Fruit fly (Drosophila melanogaster): Measurements from ENCODE around the gene Rev1.

Gene Rev1

dm6 chr3L:611639-612611 lies 42.2 kb upstream of the Rev1 start (continued):
- TF ChIP-seq kay (GFP tag; optimal IDR thresholded peaks at IDR 0.05): peak; percentile 43
- TF ChIP-seq CG14965 (GFP tag; optimal IDR thresholded peaks at IDR 0.05; ENCODE audit: borderline replicate concordance): peak; percentile 14
- TF ChIP-seq CG12942 (GFP tag; optimal IDR thresholded peaks at IDR 0.05): peak; percentile 43
- TF ChIP-seq Hr39 (optimal IDR thresholded peaks at IDR 0.05): no peak
- TF ChIP-seq HHEX (GFP tag; optimal IDR thresholded peaks at IDR 0.05): peak; percentile 81
- TF ChIP-seq CG4404 (GFP tag; IDR thresholded peaks at IDR 0.05): peak; percentile 62
- TF ChIP-seq Lpt (GFP tag; optimal IDR thresholded peaks at IDR 0.05): no peak
- TF ChIP-seq Ada2b (GFP tag; IDR thresholded peaks at IDR 0.05): peak; percentile 68
- peak; percentile 64 for TF ChIP-seq CG8944 (GFP tag; optimal IDR thresholded peaks at IDR 0.05)
- peak; percentile 61 for TF ChIP-seq CG4730 (GFP tag; IDR thresholded peaks at IDR 0.05)
- peak; percentile 41 for TF ChIP-seq sd (tag; optimal IDR thresholded peaks at IDR 0.05)
- TF ChIP-seq NFAT (GFP tag; IDR thresholded peaks at IDR 0.05): peak; percentile 72; the same call in 1 of the 2 replicates
- TF ChIP-seq ase (GFP tag; IDR thresholded peaks at IDR 0.05): peak; percentile 58; the same call in 2 of the 3 replicates
- peak; percentile 73 for TF ChIP-seq Aef1 (GFP tag; IDR thresholded peaks at IDR 0.05)
- no peak for TF ChIP-seq Dfd (GFP tag; optimal IDR thresholded peaks at IDR 0.05)
- peak; percentile 7 for TF ChIP-seq CG17829 (tag; optimal IDR thresholded peaks at IDR 0.05)
- no peak for TF ChIP-seq dan (GFP tag; IDR thresholded peaks at IDR 0.05)
- peak; percentile 44 for TF ChIP-seq CG12744 (GFP tag; optimal IDR thresholded peaks at IDR 0.05)
- no peak for TF ChIP-seq fru (optimal IDR thresholded peaks at IDR 0.05)
- TF ChIP-seq gt (GFP tag; IDR thresholded peaks at IDR 0.05): peak; percentile 47; the same call in 1 of the 2 replicates
- no peak for TF ChIP-seq nerfin-2 (GFP tag; IDR thresholded peaks at IDR 0.05; ENCODE audit: partially characterized antibody)
- peak; percentile 79 for TF ChIP-seq odd (GFP tag; optimal IDR thresholded peaks at IDR 0.05)
- peak; percentile 16 for TF ChIP-seq Atf-2 (GFP tag; optimal IDR thresholded peaks at IDR 0.05)
- peak; percentile 76 for TF ChIP-seq CG14050 (GFP tag; IDR thresholded peaks at IDR 0.05)
- peak; percentile 25 for TF ChIP-seq CG2116 (GFP tag; optimal IDR thresholded peaks at IDR 0.05)
- TF ChIP-seq Med (GFP tag): peak; percentile 97
- TF ChIP-seq CG11695 (GFP tag; IDR thresholded peaks at IDR 0.05): peak; percentile 75; the same call in 2 of the 3 replicates
- peak; percentile 41 for TF ChIP-seq CG33213 (GFP tag; optimal IDR thresholded peaks at IDR 0.05)
- peak; percentile 75 for TF ChIP-seq CG2678 (tag; optimal IDR thresholded peaks at IDR 0.05)
- TF ChIP-seq lola (GFP tag; optimal IDR thresholded peaks at IDR 0.05): peak in 1 of 3 experiments; percentile 8
- TF ChIP-seq Neu2 (GFP tag; optimal IDR thresholded peaks at IDR 0.05; ENCODE audit: borderline replicate concordance): no peak
- no peak for TF ChIP-seq Ravus (GFP tag; IDR thresholded peaks at IDR 0.05)
- peak; percentile 77 for TF ChIP-seq CG1603 (tag; optimal IDR thresholded peaks at IDR 0.05)
- TF ChIP-seq Ets97D (GFP tag; optimal IDR thresholded peaks at IDR 0.05): peak; percentile 91
- TF ChIP-seq br (optimal IDR thresholded peaks at IDR 0.05): no peak
- peak; percentile 40; the same call in 1 of the 2 replicates for TF ChIP-seq peb (GFP tag; IDR thresholded peaks at IDR 0.05)
- peak; percentile 73 for TF ChIP-seq bcd (GFP tag; optimal IDR thresholded peaks at IDR 0.05)
- peak; percentile 54 for TF ChIP-seq HLHmδ (GFP tag; optimal IDR thresholded peaks at IDR 0.05)
- no peak for TF ChIP-seq knrl (GFP tag; IDR thresholded peaks at IDR 0.05; ENCODE audit: partially characterized antibody)
- TF ChIP-seq CG1233 (GFP tag; optimal IDR thresholded peaks at IDR 0.05): peak; percentile 80
- TF ChIP-seq kah (GFP tag; optimal IDR thresholded peaks at IDR 0.05): peak; percentile 73
- TF ChIP-seq zf30C (GFP tag; optimal IDR thresholded peaks at IDR 0.05): peak; percentile 10
- peak; percentile 59 for TF ChIP-seq ranshi (GFP tag; IDR thresholded peaks at IDR 0.05)
- no peak for TF ChIP-seq cad (GFP tag; optimal IDR thresholded peaks at IDR 0.05)
- TF ChIP-seq sens-2 (GFP tag; IDR thresholded peaks at IDR 0.05): peak; percentile 47; the same call in 1 of the 2 replicates
- TF ChIP-seq gro (GFP tag; optimal IDR thresholded peaks at IDR 0.05): no peak
- TF ChIP-seq sqz (GFP tag; optimal IDR thresholded peaks at IDR 0.05): peak; percentile 56
- TF ChIP-seq D (optimal IDR thresholded peaks at IDR 0.05): no peak
- peak; percentile 47 for TF ChIP-seq D (GFP tag; optimal IDR thresholded peaks at IDR 0.05)
- peak; percentile 61 for TF ChIP-seq ewg (GFP tag; optimal IDR thresholded peaks at IDR 0.05)
